Worm (Caenorhabditis elegans) whole organism, young adult: ENCODE data around the gene F34D6.1.

ENCODE experiments used
- B0019.2 ChIP-seq: fragments of 200-800 bp; sonication (Bioruptor generic); conservative IDR thresholded peaks from 2 replicates; pipeline ENCODE4 v1.3.6; 2022; ENCODE audit warnings: missing genetic modification reagents, missing genetic modification characterization, missing compliant biosample characterization
- B0035.1 ChIP-seq: sonication (generic microtip); optimal IDR thresholded peaks from 2 replicates; lab custom pipeline; 2016; ENCODE audit warnings: missing genetic modification characterization, mild to moderate bottlenecking, missing compliant biosample characterization, missing genotype, missing genetic modification reagents
- C17E4.6 ChIP-seq: fragments of 200-800 bp; sonication (Bioruptor generic); IDR thresholded peaks from 2 replicates; pipeline ENCODE4 v1.3.6; 2022; ENCODE audit warnings: missing genetic modification reagents, missing genetic modification characterization, missing compliant biosample characterization
- D2030.7 ChIP-seq: fragments of 200-800 bp; sonication (Bioruptor generic); IDR thresholded peaks from 2 replicates; pipeline ENCODE4 v1.3.6; 2022; ENCODE audit warnings: missing genetic modification reagents, missing genetic modification characterization, missing compliant biosample characterization
- F37B4.10 ChIP-seq: fragments of 200-800 bp; sonication (Bioruptor generic); IDR thresholded peaks from 2 replicates; pipeline ENCODE4 v1.3.6; 2022; ENCODE audit warnings: missing genetic modification characterization, missing compliant biosample characterization
- F57C9.4 ChIP-seq: sonication (generic microtip); optimal IDR thresholded peaks from 2 replicates; lab custom pipeline; 2017; ENCODE audit warnings: mild to moderate bottlenecking, missing genetic modification characterization, missing compliant biosample characterization
- K11D2.4 ChIP-seq: fragments of 200-800 bp; sonication (Bioruptor generic); IDR thresholded peaks from 2 replicates; pipeline ENCODE4 v1.3.6; 2022; ENCODE audit warnings: missing genetic modification reagents, missing genetic modification characterization, missing compliant biosample characterization
- Y53F4B.3 ChIP-seq: fragments of 200-800 bp; sonication (Bioruptor generic); IDR thresholded peaks from 2 replicates; pipeline ENCODE4 v1.3.6; 2022; ENCODE audit warnings: missing genetic modification reagents, missing genetic modification characterization, missing compliant biosample characterization
- aptf-2 ChIP-seq: fragments of 200-800 bp; sonication (Bioruptor generic); conservative IDR thresholded peaks from 2 replicates; pipeline ENCODE4 v1.3.6; 2022; ENCODE audit warnings: missing genetic modification reagents, missing genetic modification characterization, missing compliant biosample characterization
- atf-7 ChIP-seq: sonication (generic microtip); optimal IDR thresholded peaks from 2 replicates; lab custom pipeline; 2017; ENCODE audit warnings: mild to moderate bottlenecking, missing genetic modification characterization, missing compliant biosample characterization
- ccch-3 ChIP-seq: fragments of 200-800 bp; sonication (Bioruptor generic); optimal IDR thresholded peaks from 2 replicates; lab custom pipeline; 2018; ENCODE audit warnings: mild to moderate bottlenecking, missing genetic modification characterization, missing compliant biosample characterization
- ceh-27 ChIP-seq: fragments of 200-800 bp; sonication (Bioruptor generic); optimal IDR thresholded peaks from 2 replicates; lab custom pipeline; 2018; ENCODE audit warnings: mild to moderate bottlenecking, missing genetic modification characterization, moderate library complexity, missing compliant biosample characterization
- ceh-58 ChIP-seq: fragments of 200-800 bp; sonication (Bioruptor generic); IDR thresholded peaks from 2 replicates; pipeline ENCODE4 v1.3.6; 2022; ENCODE audit warnings: missing genetic modification characterization, missing compliant biosample characterization
- ceh-79 ChIP-seq: sonication (generic microtip); optimal IDR thresholded peaks from 2 replicates; lab custom pipeline; 2017; ENCODE audit warnings: mild to moderate bottlenecking, missing genetic modification characterization, missing compliant biosample characterization
- die-1 ChIP-seq: sonication (generic microtip); optimal IDR thresholded peaks from 2 replicates; lab custom pipeline; 2016; ENCODE audit warnings: missing genotype, mild to moderate bottlenecking, missing genetic modification characterization, missing compliant biosample characterization
- dox-1 ChIP-seq: fragments of 200-800 bp; sonication (Bioruptor generic); IDR thresholded peaks from 2 replicates; pipeline ENCODE4 v1.3.6; 2022; ENCODE audit warnings: missing genetic modification reagents, missing genetic modification characterization, missing compliant biosample characterization
- efl-1 ChIP-seq: fragments of 150-350 bp; optimal IDR thresholded peaks from 2 replicates; lab custom pipeline; 2014; ENCODE audit warnings: missing biosample characterization, missing genetic modification reagents, missing genetic modification characterization
- ekl-4 ChIP-seq: fragments of 200-800 bp; sonication (Bioruptor generic); IDR thresholded peaks from 2 replicates; pipeline ENCODE4 v1.3.6; 2022; ENCODE audit warnings: missing genetic modification reagents, missing genetic modification characterization, missing compliant biosample characterization
- gei-17 ChIP-seq: fragments of 200-800 bp; sonication (Bioruptor generic); optimal IDR thresholded peaks from 2 replicates; lab custom pipeline; 2018; ENCODE audit warnings: mild to moderate bottlenecking, missing genetic modification characterization, missing compliant biosample characterization
- hsf-1 ChIP-seq: fragments of 200-800 bp; sonication (Bioruptor generic); IDR thresholded peaks from 2 replicates; pipeline ENCODE4 v1.3.6; 2022; ENCODE audit warnings: missing genetic modification reagents, missing genetic modification characterization, missing compliant biosample characterization
- lag-1 ChIP-seq: fragments of 200-800 bp; sonication (Bioruptor generic); IDR thresholded peaks from 2 replicates; pipeline ENCODE4 v1.3.6; 2022; ENCODE audit warnings: missing genetic modification reagents, missing genetic modification characterization, missing compliant biosample characterization
- let-526 ChIP-seq: fragments of 200-800 bp; sonication (Bioruptor generic); IDR thresholded peaks from 2 replicates; pipeline ENCODE4 v1.3.6; 2022; ENCODE audit warnings: missing genetic modification reagents, missing genetic modification characterization, missing compliant biosample characterization
- let-607 ChIP-seq, 2 experiments: fragments of 200-800 bp in 1 of 2; sonication (Bioruptor generic) in 1 of 2; sonication (generic microtip) in 1 of 2; optimal IDR thresholded peaks; 2 replicates each; lab custom pipeline; 2016 to 2018; ENCODE audit warnings: mild to moderate bottlenecking in 2 of 2, missing compliant biosample characterization in 2 of 2, missing genetic modification characterization in 2 of 2, moderate library complexity in 2 of 2, missing genotype in 1 of 2
- lin-35 ChIP-seq, 3 experiments: fragments of 150-350 bp in 2 of 3; sonication (generic microtip) in 1 of 3; optimal IDR thresholded peaks; 2 replicates each; lab custom pipeline; 2014 to 2018; ENCODE audit warnings: missing biosample characterization in 3 of 3, missing genetic modification characterization in 3 of 3, missing genetic modification reagents in 3 of 3
- madf-6 ChIP-seq: fragments of 200-800 bp; sonication (Bioruptor generic); IDR thresholded peaks from 2 replicates; pipeline ENCODE4 v1.3.6; 2022; ENCODE audit warnings: missing genetic modification reagents, missing genetic modification characterization, missing compliant biosample characterization
- madf-8 ChIP-seq: fragments of 200-800 bp; sonication (Bioruptor generic); conservative IDR thresholded peaks from 2 replicates; pipeline ENCODE4 v1.3.6; 2022; ENCODE audit warnings: missing genetic modification reagents, missing genetic modification characterization, missing compliant biosample characterization
- mxl-1 ChIP-seq: sonication (generic microtip); optimal IDR thresholded peaks from 2 replicates; lab custom pipeline; 2016; ENCODE audit warnings: missing genetic modification characterization, missing compliant biosample characterization
- nhr-179 ChIP-seq: sonication (generic microtip); optimal IDR thresholded peaks from 2 replicates; lab custom pipeline; 2016; ENCODE audit warnings: mild to moderate bottlenecking, missing genetic modification characterization, missing compliant biosample characterization
- nhr-80 ChIP-seq: sonication (generic microtip); optimal IDR thresholded peaks from 2 replicates; lab custom pipeline; 2016; ENCODE audit warnings: missing genetic modification characterization, missing compliant biosample characterization
- nhr-90 ChIP-seq: sonication (generic microtip); optimal IDR thresholded peaks from 2 replicates; lab custom pipeline; 2016; ENCODE audit warnings: missing genotype, mild to moderate bottlenecking, missing genetic modification characterization, missing compliant biosample characterization
- pbrm-1 ChIP-seq: fragments of 200-800 bp; sonication (Bioruptor generic); IDR thresholded peaks from 2 replicates; pipeline ENCODE4 v1.3.6; 2022; ENCODE audit warnings: missing genetic modification reagents, missing genetic modification characterization, missing compliant biosample characterization
- snpc-4 ChIP-seq, 5 experiments: fragments of 150-350 bp in 1 of 5; sonication (generic microtip) in 4 of 5; optimal IDR thresholded peaks; 2 replicates each; lab custom pipeline; 2014 to 2018; ENCODE audit warnings: missing genetic modification characterization in 5 of 5, missing biosample characterization in 3 of 5, antibody characterized with exemption in 2 of 5, mild to moderate bottlenecking in 2 of 5, missing compliant biosample characterization in 2 of 5, missing genotype in 2 of 5, moderate library complexity in 2 of 5, missing genetic modification reagents in 1 of 5
- sptf-2 ChIP-seq: fragments of 200-800 bp; sonication (Bioruptor generic); optimal IDR thresholded peaks from 2 replicates; lab custom pipeline; 2018; ENCODE audit warnings: mild to moderate bottlenecking, missing genetic modification characterization, missing compliant biosample characterization
- zfh-2 ChIP-seq: fragments of 200-800 bp; sonication (Bioruptor generic); conservative IDR thresholded peaks from 2 replicates; pipeline ENCODE4 v1.3.6; 2022; ENCODE audit warnings: missing genetic modification reagents, missing genetic modification characterization, missing compliant biosample characterization
- zim-3 ChIP-seq: sonication (generic microtip); optimal IDR thresholded peaks from 2 replicates; lab custom pipeline; 2017; ENCODE audit warnings: mild to moderate bottlenecking, missing genetic modification characterization, moderate library complexity, missing compliant biosample characterization
- ztf-18 ChIP-seq: sonication (generic microtip); optimal IDR thresholded peaks from 2 replicates; lab custom pipeline; 2016; ENCODE audit warnings: missing genotype, mild to moderate bottlenecking, missing genetic modification characterization, missing compliant biosample characterization
- ztf-26 ChIP-seq: sonication (generic microtip); optimal IDR thresholded peaks from 2 replicates; lab custom pipeline; 2017; ENCODE audit warnings: missing genetic modification characterization, missing compliant biosample characterization
- ztf-6 ChIP-seq: fragments of 200-800 bp; sonication (Bioruptor generic); IDR thresholded peaks from 2 replicates; pipeline ENCODE4 v1.3.6; 2022; ENCODE audit warnings: missing genetic modification reagents, missing genetic modification characterization, missing compliant biosample characterization

Gene F34D6.1

ce11 chrII:2684783-2685182 is 3.8 kb upstream of the F34D6.1 start:
- TF ChIP-seq B0019.2 (GFP tag; lab: Robert Waterston, UW), result no peak
- TF ChIP-seq snpc-4 (GFP tag; optimal IDR thresholded peaks at IDR 0.05; lab: Kevin White, UChicago), result no peak
- TF ChIP-seq snpc-4 (tag; optimal IDR thresholded peaks at IDR 0.05; lab: Kevin White, UChicago), result no peak
- no peak for TF ChIP-seq F37B4.10 (GFP tag; lab: Robert Waterston, UW)
- TF ChIP-seq ceh-79 (tag; lab: Kevin White, UChicago), result no peak
- no peak for TF ChIP-seq hsf-1 (GFP tag; lab: Robert Waterston, UW)
- no peak for TF ChIP-seq lag-1 (GFP tag; lab: Robert Waterston, UW)
- TF ChIP-seq nhr-179 (tag; lab: Kevin White, UChicago), result no peak
- no peak for TF ChIP-seq ztf-18
- no peak for TF ChIP-seq ceh-27
- TF ChIP-seq K11D2.4 (GFP tag; lab: Robert Waterston, UW), result no peak
- no peak for TF ChIP-seq ztf-6 (GFP tag; lab: Robert Waterston, UW)
- no peak for TF ChIP-seq let-607 (tag; optimal IDR thresholded peaks at IDR 0.05; lab: Kevin White, UChicago)
- TF ChIP-seq F57C9.4 (tag; lab: Kevin White, UChicago), result no peak
- no peak for TF ChIP-seq ztf-26 (tag; lab: Kevin White, UChicago)
- TF ChIP-seq zfh-2 (GFP tag; lab: Robert Waterston, UW), result no peak
- TF ChIP-seq ccch-3 (GFP tag; lab: Kevin White, UChicago), result no peak
- TF ChIP-seq die-1 (tag; lab: Kevin White, UChicago), result no peak
- no peak for TF ChIP-seq B0035.1 (tag; lab: Kevin White, UChicago)
- no peak for TF ChIP-seq mxl-1 (tag; lab: Kevin White, UChicago)

ce11 chrII:2684208-2684607 is 3.2 kb upstream of the F34D6.1 start, which contains the start of gene ceh-87:
Gene ceh-87, minus strand, starts transcription at chrII:2684308.
- no peak for TF ChIP-seq let-526 (GFP tag; lab: Robert Waterston, UW)
- TF ChIP-seq D2030.7, result no peak
- no peak for TF ChIP-seq gei-17 (GFP tag; lab: Kevin White, UChicago)
- no peak for TF ChIP-seq sptf-2 (GFP tag; lab: Kevin White, UChicago)
- no peak for TF ChIP-seq lin-35 (GFP tag; optimal IDR thresholded peaks at IDR 0.05; lab: Kevin White, UChicago)
- TF ChIP-seq C17E4.6 (GFP tag; lab: Robert Waterston, UW), result no peak
- TF ChIP-seq B0035.1 (tag; lab: Kevin White, UChicago), result no peak
- no peak for TF ChIP-seq nhr-90 (tag; lab: Kevin White, UChicago)

DNA sequence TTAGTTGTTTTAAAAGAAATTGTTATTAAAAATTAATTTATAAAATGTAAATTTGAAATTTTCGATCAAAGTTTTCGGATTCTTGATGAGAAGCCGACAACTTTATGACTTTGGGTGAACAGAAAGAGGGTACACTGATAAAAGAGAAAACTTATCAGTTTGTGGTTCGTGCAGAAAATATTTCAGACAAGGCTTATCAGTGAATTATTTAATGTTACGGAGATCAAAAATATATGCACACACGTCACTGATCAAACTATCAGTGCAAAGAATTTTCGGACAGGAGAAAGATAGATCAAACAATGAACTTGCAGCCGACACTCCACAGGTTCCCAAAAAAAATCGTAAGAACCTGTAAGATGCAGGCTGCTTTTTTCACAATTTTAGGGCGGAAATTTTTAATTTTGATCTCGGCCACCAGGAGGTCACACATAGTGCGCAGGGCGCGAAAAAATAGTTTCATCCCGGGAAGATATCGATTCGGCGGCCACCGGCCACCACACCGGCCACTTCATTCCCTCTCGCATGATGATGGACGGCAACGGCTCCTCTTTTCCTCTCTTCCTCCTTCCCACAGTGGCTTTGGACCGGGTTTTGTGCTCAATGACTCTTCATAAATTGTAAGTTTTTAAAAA is 3.4 kb downstream of the F34D6.1 start, which contains the start of gene F22E5.17:
Gene F22E5.17 (plus strand): TSS at position 508 of the 635 bp plus-strand sequence.
- TF ChIP-seq snpc-4 (GFP tag; optimal IDR thresholded peaks at IDR 0.05; lab: Kevin White, UChicago) (no peak), snpc-4 (tag; optimal IDR thresholded peaks at IDR 0.05; lab: Kevin White, UChicago) (peak in 1 of 4 experiments; percentile 36), efl-1 (GFP tag; lab: Kevin White, UChicago) (peak; percentile 63), zim-3 (tag; lab: Kevin White, UChicago) (no peak), C17E4.6 (GFP tag; lab: Robert Waterston, UW) (no peak), ekl-4 (0 out of 2 replicates have a peak, but pooled peaks have one; percentile 10), pbrm-1 (GFP tag; lab: Robert Waterston, UW) (no peak), atf-7 (tag; lab: Kevin White, UChicago) (peak; percentile 36), madf-8 (GFP tag; lab: Robert Waterston, UW) (peak; percentile 62), aptf-2 (GFP tag; lab: Robert Waterston, UW) (peak; percentile 77), mxl-1 (tag; lab: Kevin White, UChicago) (no peak), ceh-58 (no peak), madf-6 (peak; percentile 74), nhr-80 (tag; lab: Kevin White, UChicago) (peak; percentile 84), dox-1 (GFP tag; lab: Robert Waterston, UW) (0 out of 2 replicates have a peak, but pooled peaks have one; percentile 17), Y53F4B.3 (no peak)
